Worm (Caenorhabditis elegans): ENCODE measurements around the gene gcy-29.

ce11 chrII:14494014-14494413, 54.6 kb downstream of the gcy-29 start:
- TF ChIP-seq unc-86 (tag; optimal IDR thresholded peaks at IDR 0.05) (no peak), lsy-2 (tag; optimal IDR thresholded peaks at IDR 0.05) (no peak), lin-15B (tag; optimal IDR thresholded peaks at IDR 0.05) (no peak)
